Worm (Caenorhabditis elegans) whole organism, L4 larva: ENCODE data around the gene epg-7.

Experiments
- D1046.2 ChIP-seq: fragments of 200-800 bp; sonication (Bioruptor generic); IDR thresholded peaks from 2 replicates; pipeline ENCODE4 v1.3.6; 2022; ENCODE audit warnings: missing genetic modification characterization, missing compliant biosample characterization
- F26F4.8 ChIP-seq: fragments of 200-800 bp; sonication (Bioruptor generic); conservative IDR thresholded peaks from 2 replicates; pipeline ENCODE4 v1.3.6; 2022; ENCODE audit warnings: missing genetic modification characterization, missing compliant biosample characterization
- T26A8.4 ChIP-seq: fragments of 200-800 bp; sonication (Bioruptor generic); IDR thresholded peaks from 2 replicates; pipeline ENCODE4 v1.3.6; 2022; ENCODE audit warnings: missing genetic modification characterization, missing compliant biosample characterization
- Y5F2A.4 ChIP-seq: fragments of 200-800 bp; sonication (Bioruptor generic); optimal IDR thresholded peaks from 2 replicates; lab custom pipeline; 2018; ENCODE audit warnings: mild to moderate bottlenecking, missing genetic modification characterization, missing compliant biosample characterization
- ZK337.2 ChIP-seq: fragments of 200-800 bp; sonication (Bioruptor generic); IDR thresholded peaks from 2 replicates; pipeline ENCODE4 v1.3.6; 2022; ENCODE audit warnings: missing genetic modification reagents, missing genetic modification characterization, missing compliant biosample characterization
- ama-1 ChIP-seq: fragments of 150-350 bp; optimal IDR thresholded peaks from 2 replicates; lab custom pipeline; 2014; ENCODE audit warnings: inconsistent platforms, mixed read lengths
- ceh-44 ChIP-seq: fragments of 200-800 bp; sonication (Bioruptor generic); IDR thresholded peaks from 2 replicates; pipeline ENCODE4 v1.3.6; 2022; ENCODE audit warnings: missing genetic modification reagents, missing genetic modification characterization, missing compliant biosample characterization
- ceh-62 ChIP-seq: sonication (generic microtip); optimal IDR thresholded peaks from 2 replicates; lab custom pipeline; 2017; ENCODE audit warnings: missing biosample characterization, missing genetic modification characterization
- ceh-82 ChIP-seq: sonication (generic microtip); optimal IDR thresholded peaks from 2 replicates; lab custom pipeline; 2017; ENCODE audit warnings: missing biosample characterization, missing genetic modification characterization
- daf-12 ChIP-seq: fragments of 150-350 bp; optimal IDR thresholded peaks from 2 replicates; lab custom pipeline; 2014; ENCODE audit warnings: missing biosample characterization, missing genetic modification reagents, missing genetic modification characterization
- daf-8 ChIP-seq: fragments of 200-800 bp; sonication (Bioruptor generic); IDR thresholded peaks from 2 replicates; pipeline ENCODE4 v1.3.6; 2022; ENCODE audit warnings: missing genetic modification characterization, missing compliant biosample characterization
- dmd-6 ChIP-seq: fragments of 200-800 bp; sonication (Bioruptor generic); IDR thresholded peaks from 2 replicates; pipeline ENCODE4 v1.3.6; 2022; ENCODE audit warnings: missing genetic modification reagents, missing genetic modification characterization, missing compliant biosample characterization
- dmd-9 ChIP-seq: fragments of 200-800 bp; sonication (Bioruptor generic); IDR thresholded peaks from 2 replicates; pipeline ENCODE4 v1.3.6; 2022; ENCODE audit warnings: missing genetic modification reagents, missing genetic modification characterization, missing compliant biosample characterization
- dve-1 ChIP-seq: sonication (generic microtip); optimal IDR thresholded peaks from 2 replicates; lab custom pipeline; 2017; ENCODE audit warnings: antibody characterized with exemption, mild to moderate bottlenecking, missing genetic modification characterization, missing compliant biosample characterization; ENCODE audit not compliant: insufficient read depth
- fos-1 ChIP-seq: fragments of 150-350 bp; optimal IDR thresholded peaks from 2 replicates; lab custom pipeline; 2014; ENCODE audit warnings: missing biosample characterization, missing genetic modification characterization
- hif-1 ChIP-seq, 2 experiments: sonication (generic microtip); optimal IDR thresholded peaks; 2 replicates each; lab custom pipeline; 2016 to 2017; ENCODE audit warnings: missing compliant biosample characterization in 2 of 2, missing genetic modification characterization in 2 of 2, missing genetic modification reagents in 2 of 2, missing genotype in 2 of 2, mild to moderate bottlenecking in 1 of 2
- hlh-11 ChIP-seq: fragments of 200-800 bp; sonication (Bioruptor generic); optimal IDR thresholded peaks from 2 replicates; lab custom pipeline; 2018; ENCODE audit warnings: mild to moderate bottlenecking, missing genetic modification characterization, missing compliant biosample characterization
- hlh-30 ChIP-seq: sonication (generic microtip); optimal IDR thresholded peaks from 2 replicates; lab custom pipeline; 2017; ENCODE audit warnings: antibody characterized with exemption, mild to moderate bottlenecking, missing genetic modification characterization, missing compliant biosample characterization; ENCODE audit not compliant: insufficient read depth
- lin-15B ChIP-seq: fragments of 150-350 bp; sonication (generic microtip); optimal IDR thresholded peaks from 3 replicates; lab custom pipeline; 2014; ENCODE audit warnings: missing biosample characterization, missing genetic modification characterization
- lin-38 ChIP-seq: fragments of 200-800 bp; sonication (Bioruptor generic); IDR thresholded peaks from 2 replicates; pipeline ENCODE4 v1.3.6; 2022; ENCODE audit warnings: missing genetic modification reagents, missing genetic modification characterization, missing compliant biosample characterization
- lin-39 ChIP-seq: fragments of 150-350 bp; optimal IDR thresholded peaks from 2 replicates; lab custom pipeline; 2014; ENCODE audit warnings: missing biosample characterization, missing genetic modification reagents, missing genetic modification characterization
- lsy-2 ChIP-seq, 2 experiments: fragments of 150-350 bp in 1 of 2; sonication (generic microtip) in 1 of 2; optimal IDR thresholded peaks; 2 replicates each; lab custom pipeline; 2014 to 2017; ENCODE audit warnings: missing biosample characterization in 2 of 2, missing genetic modification characterization in 2 of 2
- madf-5 ChIP-seq, 2 experiments: fragments of 200-800 bp; sonication (Bioruptor generic); IDR thresholded peaks; 2 replicates each; pipeline ENCODE4 v1.3.6; 2022; ENCODE audit warnings: missing compliant biosample characterization in 2 of 2, missing genetic modification characterization in 2 of 2
- mdt-29 ChIP-seq: fragments of 200-800 bp; sonication (Bioruptor generic); IDR thresholded peaks from 2 replicates; pipeline ENCODE4 v1.3.6; 2022; ENCODE audit warnings: missing genetic modification reagents, missing genetic modification characterization, missing compliant biosample characterization
- mep-1 ChIP-seq: fragments of 150-350 bp; sonication (generic microtip); optimal IDR thresholded peaks from 3 replicates; lab custom pipeline; 2014; ENCODE audit warnings: missing biosample characterization, missing genetic modification characterization
- mes-2 ChIP-seq: sonication (generic microtip); optimal IDR thresholded peaks from 2 replicates; lab custom pipeline; 2016; ENCODE audit warnings: missing genotype, mild to moderate bottlenecking, missing genetic modification characterization, missing compliant biosample characterization; ENCODE audit not compliant: poor library complexity, severe bottlenecking
- mxl-2 ChIP-seq: fragments of 200-800 bp; sonication (Bioruptor generic); conservative IDR thresholded peaks from 2 replicates; pipeline ENCODE4 v1.3.6; 2022; ENCODE audit warnings: missing genetic modification reagents, missing genetic modification characterization, missing compliant biosample characterization
- mxl-3 ChIP-seq: fragments of 200-800 bp; sonication (Bioruptor generic); optimal IDR thresholded peaks from 2 replicates; lab custom pipeline; 2018; ENCODE audit warnings: mild to moderate bottlenecking, missing genetic modification characterization, missing compliant biosample characterization
- nhr-11 ChIP-seq: fragments of 150-350 bp; optimal IDR thresholded peaks from 2 replicates; lab custom pipeline; 2014; ENCODE audit warnings: missing biosample characterization, missing genetic modification characterization
- nhr-237 ChIP-seq: sonication (generic microtip); optimal IDR thresholded peaks from 2 replicates; lab custom pipeline; 2017; ENCODE audit warnings: missing biosample characterization, missing genetic modification characterization
- nhr-28 ChIP-seq: fragments of 150-350 bp; optimal IDR thresholded peaks from 2 replicates; lab custom pipeline; 2014; ENCODE audit warnings: missing biosample characterization, missing genetic modification characterization
- nhr-41 ChIP-seq: fragments of 200-800 bp; sonication (Bioruptor generic); IDR thresholded peaks from 2 replicates; pipeline ENCODE4 v1.3.6; 2022; ENCODE audit warnings: missing genetic modification reagents, missing genetic modification characterization, missing compliant biosample characterization
- nhr-48 ChIP-seq: sonication (generic microtip); optimal IDR thresholded peaks from 2 replicates; lab custom pipeline; 2016; ENCODE audit warnings: mild to moderate bottlenecking, missing genetic modification characterization, missing compliant biosample characterization
- nhr-6 ChIP-seq: fragments of 150-350 bp; optimal IDR thresholded peaks from 2 replicates; lab custom pipeline; 2014; ENCODE audit warnings: missing biosample characterization, missing genetic modification characterization
- nhr-77 ChIP-seq: fragments of 150-350 bp; optimal IDR thresholded peaks from 2 replicates; lab custom pipeline; 2014; ENCODE audit warnings: missing biosample characterization, missing genetic modification characterization
- php-3 ChIP-seq: fragments of 200-800 bp; sonication (Bioruptor generic); IDR thresholded peaks from 2 replicates; pipeline ENCODE4 v1.3.6; 2022; ENCODE audit warnings: missing genetic modification reagents, missing genetic modification characterization, missing compliant biosample characterization
- saeg-2 ChIP-seq: fragments of 200-800 bp; sonication (Bioruptor generic); IDR thresholded peaks from 2 replicates; pipeline ENCODE4 v1.3.6; 2022; ENCODE audit warnings: missing genetic modification reagents, missing genetic modification characterization, missing compliant biosample characterization
- skn-1 ChIP-seq: fragments of 150-350 bp; optimal IDR thresholded peaks from 2 replicates; lab custom pipeline; 2014; ENCODE audit warnings: missing biosample characterization, missing genetic modification characterization
- snpc-1.2 ChIP-seq: fragments of 200-800 bp; sonication (Bioruptor generic); IDR thresholded peaks from 2 replicates; pipeline ENCODE4 v1.3.6; 2022; ENCODE audit warnings: missing genetic modification reagents, missing genetic modification characterization, missing compliant biosample characterization
- snpc-4 ChIP-seq: fragments of 150-350 bp; optimal IDR thresholded peaks from 2 replicates; lab custom pipeline; 2014; ENCODE audit warnings: missing biosample characterization, missing genetic modification characterization
- tra-1 ChIP-seq: fragments of 200-800 bp; sonication (Bioruptor generic); IDR thresholded peaks from 2 replicates; pipeline ENCODE4 v1.3.6; 2022; ENCODE audit warnings: missing genetic modification reagents, missing genetic modification characterization, missing compliant biosample characterization
- unc-130 ChIP-seq: sonication (generic microtip); optimal IDR thresholded peaks from 2 replicates; lab custom pipeline; 2016; ENCODE audit warnings: missing genetic modification reagents, missing genetic modification characterization, missing compliant biosample characterization
- unc-39 ChIP-seq: sonication (generic microtip); optimal IDR thresholded peaks from 2 replicates; lab custom pipeline; 2017; ENCODE audit warnings: missing biosample characterization, missing genetic modification characterization
- unc-62 ChIP-seq, 3 experiments: fragments of 150-350 bp in 1 of 3; sonication (generic microtip); optimal IDR thresholded peaks in 2 of 3; peaks in 1 of 3; 1 replicate in 1 of 3; 2 replicates in 2 of 3; lab custom pipeline; 2014 to 2017; ENCODE audit warnings: missing biosample characterization in 3 of 3, missing genetic modification characterization in 3 of 3, missing genetic modification reagents in 3 of 3, missing genotype in 1 of 3
- zag-1 ChIP-seq: fragments of 150-350 bp; optimal IDR thresholded peaks from 2 replicates; lab custom pipeline; 2014; ENCODE audit warnings: missing biosample characterization, missing genetic modification characterization
- zfp-3 ChIP-seq: fragments of 200-800 bp; sonication (Bioruptor generic); conservative IDR thresholded peaks from 2 replicates; pipeline ENCODE4 v1.3.6; 2022; ENCODE audit warnings: missing genetic modification reagents, missing genetic modification characterization, missing compliant biosample characterization
- ztf-7 ChIP-seq: fragments of 150-350 bp; optimal IDR thresholded peaks from 2 replicates; lab custom pipeline; 2014; ENCODE audit warnings: missing biosample characterization, missing genetic modification characterization

Gene epg-7

DNA sequence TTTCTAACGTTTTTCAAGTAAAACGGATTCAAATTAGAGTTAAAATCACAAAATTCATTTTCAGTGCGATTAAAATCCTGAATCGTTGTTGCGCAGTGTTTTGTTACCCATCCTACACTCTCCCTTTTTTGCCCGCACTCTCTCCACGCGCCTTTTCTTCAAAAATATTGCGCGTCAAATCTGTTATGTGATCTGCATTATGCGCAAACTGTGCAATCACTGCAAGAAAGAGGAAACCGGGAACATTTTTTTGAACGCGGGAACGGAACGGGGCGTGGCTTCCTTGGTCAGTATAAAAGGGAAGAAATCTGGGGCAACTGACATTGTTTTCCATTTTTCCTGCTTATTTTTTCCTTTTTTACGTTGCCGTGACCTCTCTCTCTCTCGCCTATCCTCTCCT, 5.9 kb downstream of the epg-7 start (continued):
- TF ChIP-seq unc-130 (GFP tag; lab: Kevin White, UChicago) (no peak), madf-5 (GFP tag; IDR thresholded peaks at IDR 0.05; lab: Robert Waterston, UW) (no peak), mxl-3 (GFP tag; lab: Kevin White, UChicago) (no peak), lin-38 (GFP tag; lab: Robert Waterston, UW) (no peak), lin-39 (tag; lab: Kevin White, UChicago) (no peak), ztf-7 (no peak), mxl-2 (GFP tag; lab: Robert Waterston, UW) (no peak), mep-1 (no peak), ama-1 (no peak), D1046.2 (no peak), Y5F2A.4 (GFP tag; lab: Kevin White, UChicago) (no peak), daf-12 (tag; lab: Kevin White, UChicago) (no peak), unc-62 (GFP tag; optimal IDR thresholded peaks at IDR 0.05 in 1 of 2; lab: Kevin White, UChicago) (peak in 1 of 2 experiments; percentile 3), unc-62 (tag; optimal IDR thresholded peaks at IDR 0.05; lab: Kevin White, UChicago) (no peak), lsy-2 (tag; optimal IDR thresholded peaks at IDR 0.05; lab: Kevin White, UChicago) (no peak), ZK337.2 (GFP tag; lab: Robert Waterston, UW) (no peak), daf-8 (no peak)
- TF ChIP-seq, all 104 proteins: peak for 7

DNA sequence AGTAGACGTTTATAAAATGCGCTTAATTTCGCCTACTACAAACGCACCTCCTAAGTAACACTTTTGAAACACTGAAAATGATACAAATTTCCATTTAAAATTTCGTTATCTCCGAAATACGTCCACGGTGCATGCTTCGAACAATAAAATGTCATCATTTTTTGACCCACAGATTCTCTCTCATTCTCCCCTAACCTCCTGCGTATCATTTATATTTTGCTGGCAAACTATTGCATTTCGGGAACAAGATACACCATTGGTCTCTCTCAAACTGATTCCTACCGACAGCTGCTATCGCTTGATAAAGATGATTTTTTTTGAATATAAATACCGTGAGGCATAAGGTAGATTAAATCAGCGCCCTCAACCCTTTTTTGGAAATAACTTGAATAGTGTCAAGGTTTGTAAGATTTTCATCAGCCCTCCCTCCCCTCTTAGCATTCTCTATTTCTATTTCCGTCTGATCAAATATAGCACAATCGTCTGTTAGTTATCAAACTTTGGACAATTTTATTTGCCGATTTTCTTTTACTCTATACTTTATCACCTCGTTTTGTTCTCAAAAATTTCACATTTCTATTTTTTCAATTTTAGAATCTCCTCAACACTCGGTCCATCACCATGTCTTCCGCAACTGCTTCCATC, 6.5 kb downstream of the epg-7 start, which contains the start of gene C07D8.6:
TSS of gene C07D8.6 (plus strand) at position 595 of the 645 bp plus-strand sequence.
- TF ChIP-seq unc-39 (no peak), skn-1 (tag; lab: Kevin White, UChicago) (no peak), nhr-28 (peak; percentile 95), hif-1 (tag; optimal IDR thresholded peaks at IDR 0.05; lab: Kevin White, UChicago) (no peak), dmd-6 (GFP tag; lab: Robert Waterston, UW) (peak; percentile 86), zag-1 (tag; lab: Kevin White, UChicago) (no peak), dmd-9 (GFP tag; lab: Robert Waterston, UW) (no peak), fos-1 (tag; lab: Kevin White, UChicago) (no peak), mxl-3 (GFP tag; lab: Kevin White, UChicago) (peak; percentile 82), nhr-41 (GFP tag; lab: Robert Waterston, UW) (peak; percentile 36; the same call in 1 of the 2 replicates), snpc-4 (tag; lab: Kevin White, UChicago) (no peak), nhr-6 (peak; percentile 60), mes-2 (tag; lab: Kevin White, UChicago) (peak; percentile 26), ceh-62 (tag; lab: Kevin White, UChicago) (no peak), nhr-11 (peak; percentile 17), lin-15B (tag; lab: Kevin White, UChicago) (no peak), T26A8.4 (GFP tag; lab: Robert Waterston, UW) (no peak), F26F4.8 (GFP tag; lab: Robert Waterston, UW) (no peak), daf-12 (tag; lab: Kevin White, UChicago) (no peak), hlh-11 (tag; lab: Kevin White, UChicago) (peak; percentile 89), mdt-29 (GFP tag; lab: Robert Waterston, UW) (no peak), php-3 (GFP tag; lab: Robert Waterston, UW) (peak; percentile 58; the same call in 1 of the 2 replicates), hlh-30 (tag; lab: Kevin White, UChicago) (peak; percentile 59), ceh-82 (tag; lab: Kevin White, UChicago) (no peak), lsy-2 (tag; optimal IDR thresholded peaks at IDR 0.05; lab: Kevin White, UChicago) (peak in 1 of 2 experiments; percentile 52), nhr-48 (tag; lab: Kevin White, UChicago) (peak; percentile 83), tra-1 (peak; percentile 53; the same call in 1 of the 2 replicates), snpc-1.2 (GFP tag; lab: Robert Waterston, UW) (no peak), mep-1 (peak; percentile 59), nhr-237 (tag; lab: Kevin White, UChicago) (no peak), daf-8 (no peak), unc-62 (GFP tag; optimal IDR thresholded peaks at IDR 0.05 in 1 of 2; lab: Kevin White, UChicago) (peak in 1 of 2 experiments; percentile 28), unc-62 (tag; optimal IDR thresholded peaks at IDR 0.05; lab: Kevin White, UChicago) (no peak), ZK337.2 (GFP tag; lab: Robert Waterston, UW) (no peak), saeg-2 (GFP tag; lab: Robert Waterston, UW) (0 out of 2 replicates have a peak, but pooled peaks have one; percentile 33), zfp-3 (GFP tag; lab: Robert Waterston, UW) (no peak), ceh-44 (GFP tag; lab: Robert Waterston, UW) (no peak), dve-1 (tag; lab: Kevin White, UChicago) (peak; percentile 79), nhr-77 (tag; lab: Kevin White, UChicago) (peak; percentile 70)
